Worm (Caenorhabditis elegans) whole organism, early embryonic: ENCODE measurements around the gene hsp-43.

Experiments used
- B0310.2 ChIP-seq: sonication (generic microtip); optimal IDR thresholded peaks from 2 replicates; lab custom pipeline; 2016; ENCODE audit warnings: mild to moderate bottlenecking, missing genetic modification characterization, missing compliant biosample characterization
- F13C5.2 ChIP-seq: sonication (generic microtip); optimal IDR thresholded peaks from 2 replicates; lab custom pipeline; 2017; ENCODE audit warnings: mild to moderate bottlenecking, missing genetic modification characterization, inconsistent platforms, missing compliant biosample characterization
- aly-1 ChIP-seq: sonication (generic microtip); optimal IDR thresholded peaks from 2 replicates; lab custom pipeline; 2016; ENCODE audit warnings: missing genetic modification characterization, missing compliant biosample characterization
- ama-1 ChIP-seq: fragments of 150-350 bp; optimal IDR thresholded peaks from 2 replicates; lab custom pipeline; 2014
- ceh-13 ChIP-seq: fragments of 200-800 bp; sonication (Bioruptor generic); optimal IDR thresholded peaks from 2 replicates; lab custom pipeline; 2018; ENCODE audit warnings: mild to moderate bottlenecking, missing genetic modification characterization, missing compliant biosample characterization
- ceh-36 ChIP-seq: sonication (generic microtip); optimal IDR thresholded peaks from 2 replicates; lab custom pipeline; 2016; ENCODE audit warnings: missing genetic modification characterization, inconsistent platforms, missing compliant biosample characterization
- ets-7 ChIP-seq: sonication (generic microtip); optimal IDR thresholded peaks from 2 replicates; lab custom pipeline; 2016; ENCODE audit warnings: missing genotype, missing genetic modification characterization, missing compliant biosample characterization
- flt-1 ChIP-seq: fragments of 200-800 bp; sonication (Bioruptor generic); IDR thresholded peaks from 2 replicates; pipeline ENCODE4 v1.3.6; 2022; ENCODE audit warnings: missing genetic modification characterization, missing compliant biosample characterization
- hmbx-1 ChIP-seq: sonication (generic microtip); optimal IDR thresholded peaks from 2 replicates; lab custom pipeline; 2016; ENCODE audit warnings: mild to moderate bottlenecking, missing genetic modification characterization, missing compliant biosample characterization
- hmg-4 ChIP-seq: fragments of 200-800 bp; sonication (Bioruptor generic); optimal IDR thresholded peaks from 2 replicates; lab custom pipeline; 2018; ENCODE audit warnings: mild to moderate bottlenecking, missing genetic modification characterization, missing compliant biosample characterization
- hnd-1 ChIP-seq: sonication (generic microtip); optimal IDR thresholded peaks from 2 replicates; lab custom pipeline; 2016; ENCODE audit warnings: missing genetic modification characterization, missing compliant biosample characterization
- pes-1 ChIP-seq: fragments of 200-800 bp; sonication (Bioruptor generic); IDR thresholded peaks from 2 replicates; pipeline ENCODE4 v1.3.6; 2022; ENCODE audit warnings: missing genetic modification reagents, missing genetic modification characterization, missing compliant biosample characterization
- scrt-1 ChIP-seq: fragments of 200-800 bp; sonication (Bioruptor generic); IDR thresholded peaks from 2 replicates; pipeline ENCODE4 v1.3.6; 2022; ENCODE audit warnings: missing genetic modification characterization, missing compliant biosample characterization
- sea-1 ChIP-seq: fragments of 200-800 bp; sonication (Bioruptor generic); conservative IDR thresholded peaks from 2 replicates; pipeline ENCODE4 v1.3.6; 2022; ENCODE audit warnings: missing genetic modification characterization, missing compliant biosample characterization
- tbx-11 ChIP-seq: fragments of 200-800 bp; sonication (Bioruptor generic); IDR thresholded peaks from 2 replicates; pipeline ENCODE4 v1.3.6; 2022; ENCODE audit warnings: missing genetic modification characterization, missing compliant biosample characterization
- tbx-37 ChIP-seq: fragments of 200-800 bp; sonication (Bioruptor generic); conservative IDR thresholded peaks from 2 replicates; pipeline ENCODE4 v1.3.6; 2022; ENCODE audit warnings: missing genetic modification reagents, missing genetic modification characterization, missing compliant biosample characterization
- tra-4 ChIP-seq: sonication (generic microtip); optimal IDR thresholded peaks from 2 replicates; lab custom pipeline; 2017; ENCODE audit warnings: missing genetic modification characterization, missing compliant biosample characterization

Gene hsp-43

ce11 chrX:6203315-6203714 is 32.0 kb downstream of the hsp-43 start:
- TF ChIP-seq hmbx-1 (tag; lab: Kevin White, UChicago) = no peak
- TF ChIP-seq B0310.2 (tag; lab: Kevin White, UChicago) = no peak

- no peak for TF ChIP-seq hnd-1 (tag; lab: Kevin White, UChicago)
- no peak for TF ChIP-seq aly-1 (tag; lab: Kevin White, UChicago)
- TF ChIP-seq scrt-1 (GFP tag; lab: Robert Waterston, UW) = no peak
- no peak for TF ChIP-seq flt-1 (GFP tag; lab: Robert Waterston, UW)
These were observed 32.5 kb downstream of the hsp-43 start for ce11 chrX:6202809-6203208.

- TF ChIP-seq hmg-4 (no peak), hmbx-1 (tag; lab: Kevin White, UChicago) (no peak), ceh-36 (tag; lab: Kevin White, UChicago) (no peak), hnd-1 (tag; lab: Kevin White, UChicago) (no peak), tra-4 (tag; lab: Kevin White, UChicago) (no peak), F13C5.2 (tag; lab: Kevin White, UChicago) (no peak), pes-1 (GFP tag; lab: Robert Waterston, UW) (no peak), tbx-11 (GFP tag; lab: Robert Waterston, UW) (no peak), B0310.2 (tag; lab: Kevin White, UChicago) (no peak)
These were observed 33.8 kb downstream of the hsp-43 start for ce11 chrX:6201542-6201941.

- TF ChIP-seq B0310.2 (tag; lab: Kevin White, UChicago) = no peak
- TF ChIP-seq hmbx-1 (tag; lab: Kevin White, UChicago) = no peak
- TF ChIP-seq ets-7 = no peak
- no peak for TF ChIP-seq aly-1 (tag; lab: Kevin White, UChicago)
- no peak for TF ChIP-seq flt-1 (GFP tag; lab: Robert Waterston, UW)
- TF ChIP-seq ceh-36 (tag; lab: Kevin White, UChicago) = no peak
- no peak for TF ChIP-seq sea-1 (GFP tag; lab: Robert Waterston, UW)
- TF ChIP-seq pes-1 (GFP tag; lab: Robert Waterston, UW) = no peak
These were observed 38.7 kb downstream of the hsp-43 start, which contains the start of gene daf-9 for ce11 chrX:6196627-6197026. Gene daf-9 (plus strand): TSS chrX:6196927.

ce11 chrX:6194191-6194724 is 41.1 kb downstream of the hsp-43 start, which contains the start of gene ceh-54:
Gene ceh-54 (minus strand): TSS chrX:6194241.
- TF ChIP-seq pes-1 (GFP tag; lab: Robert Waterston, UW) = no peak
- no peak for TF ChIP-seq ama-1 (lab: Kevin White, UChicago)
- TF ChIP-seq F13C5.2 (tag; lab: Kevin White, UChicago) = no peak
- no peak for TF ChIP-seq ceh-13 (GFP tag; lab: Kevin White, UChicago)
- TF ChIP-seq scrt-1 (GFP tag; lab: Robert Waterston, UW) = no peak
- TF ChIP-seq sea-1 (GFP tag; lab: Robert Waterston, UW) = no peak
- TF ChIP-seq tbx-37 (GFP tag; lab: Robert Waterston, UW) = no peak
- no peak for TF ChIP-seq tbx-11 (GFP tag; lab: Robert Waterston, UW)
- no peak for TF ChIP-seq tra-4 (tag; lab: Kevin White, UChicago)
- no peak for TF ChIP-seq hmg-4
- TF ChIP-seq ets-7 = no peak
- TF ChIP-seq B0310.2 (tag; lab: Kevin White, UChicago) = no peak
- no peak for TF ChIP-seq hmbx-1 (tag; lab: Kevin White, UChicago)

ce11 chrX:6189955-6190354 is 45.4 kb downstream of the hsp-43 start, which contains the start of gene T13C5.9:
Gene T13C5.9 (plus strand): TSS chrX:6190255.
- TF ChIP-seq ama-1 (lab: Kevin White, UChicago) = no peak
- TF ChIP-seq flt-1 (GFP tag; lab: Robert Waterston, UW) = no peak

ce11 chrX:6187848-6188247 is 47.5 kb downstream of the hsp-43 start, which contains the start of gene T13C5.10:
Gene T13C5.10 (plus strand): TSS chrX:6188148.
- TF ChIP-seq ceh-13 (GFP tag; lab: Kevin White, UChicago) (no peak), tbx-37 (GFP tag; lab: Robert Waterston, UW) (no peak), flt-1 (GFP tag; lab: Robert Waterston, UW) (no peak), hnd-1 (tag; lab: Kevin White, UChicago) (no peak), B0310.2 (tag; lab: Kevin White, UChicago) (no peak), sea-1 (GFP tag; lab: Robert Waterston, UW) (no peak), hmbx-1 (tag; lab: Kevin White, UChicago) (no peak), F13C5.2 (tag; lab: Kevin White, UChicago) (no peak), pes-1 (GFP tag; lab: Robert Waterston, UW) (no peak), hmg-4 (no peak), ama-1 (lab: Kevin White, UChicago) (no peak), aly-1 (tag; lab: Kevin White, UChicago) (no peak), tra-4 (tag; lab: Kevin White, UChicago) (no peak), scrt-1 (GFP tag; lab: Robert Waterston, UW) (no peak), ets-7 (no peak)

- TF ChIP-seq B0310.2 (tag; lab: Kevin White, UChicago) = no peak
- no peak for TF ChIP-seq pes-1 (GFP tag; lab: Robert Waterston, UW)
- TF ChIP-seq tbx-11 (GFP tag; lab: Robert Waterston, UW) = no peak
- TF ChIP-seq sea-1 (GFP tag; lab: Robert Waterston, UW) = no peak
- TF ChIP-seq tbx-37 (GFP tag; lab: Robert Waterston, UW) = no peak
- no peak for TF ChIP-seq tra-4 (tag; lab: Kevin White, UChicago)
- no peak for TF ChIP-seq hnd-1 (tag; lab: Kevin White, UChicago)
- TF ChIP-seq ceh-13 (GFP tag; lab: Kevin White, UChicago) = no peak
- TF ChIP-seq hmbx-1 (tag; lab: Kevin White, UChicago) = no peak
- TF ChIP-seq ets-7 = no peak
- TF ChIP-seq aly-1 (tag; lab: Kevin White, UChicago) = no peak
- no peak for TF ChIP-seq hmg-4
- TF ChIP-seq F13C5.2 (tag; lab: Kevin White, UChicago) = no peak
These were observed 50.6 kb downstream of the hsp-43 start, which contains the start of gene T13C5.2 for ce11 chrX:6184709-6185108. Gene T13C5.2 (plus strand): TSS chrX:6185009.
